Fruit fly (Drosophila melanogaster): ENCODE results near the gene Vps52.

- TF ChIP-seq insv (optimal IDR thresholded peaks at IDR 0.05) (no peak), ttk (optimal IDR thresholded peaks at IDR 0.05) (no peak), psq (optimal IDR thresholded peaks at IDR 0.05) (no peak)
These were observed 43.7 kb downstream of the Vps52 start for dm6 chr2L:5479971-5480370.

Data from Kc167 (cell line).